Fruit fly (Drosophila melanogaster): ENCODE data around the gene CG13917.

DNA sequence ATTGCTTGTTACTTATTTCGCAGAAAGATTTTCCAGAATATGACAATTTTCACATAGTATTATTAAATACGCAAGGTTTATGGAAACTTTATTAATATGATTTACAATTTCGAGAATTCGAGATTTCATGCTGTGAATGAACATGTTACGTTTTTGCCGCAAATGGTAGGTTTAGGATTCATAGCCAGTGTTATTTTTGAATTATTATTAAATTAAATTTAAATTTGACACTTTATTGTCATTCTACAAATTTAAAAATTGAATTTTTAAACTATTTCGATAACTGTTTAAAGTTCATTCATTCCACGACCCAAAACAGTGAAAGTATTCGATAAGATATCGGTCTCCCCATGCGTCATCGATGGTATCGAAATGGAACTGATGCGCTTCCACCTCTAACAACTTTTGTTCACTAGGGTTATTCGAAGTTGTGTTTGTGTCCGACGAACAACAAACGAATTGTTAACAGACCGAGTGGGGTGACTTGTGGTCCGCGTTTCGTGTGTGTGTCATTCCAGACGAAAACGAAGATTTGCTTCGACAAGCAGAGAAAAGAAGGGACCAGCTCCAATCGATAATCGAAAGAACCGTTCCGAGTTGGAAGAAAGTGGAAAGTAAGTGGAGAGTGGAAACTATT lies 30.7 kb upstream of the CG13917 start, which contains the start of the genes CG32313 and Pcyt1:
- TF ChIP-seq kay (GFP tag; ENCODE audit: borderline replicate concordance) = no peak
- no peak for TF ChIP-seq pad (GFP tag; optimal IDR thresholded peaks at IDR 0.05)
- peak; percentile 53 for TF ChIP-seq CG7101 (tag; optimal IDR thresholded peaks at IDR 0.05)
- TF ChIP-seq ovo (GFP tag; optimal IDR thresholded peaks at IDR 0.05) = no peak
- TF ChIP-seq Crg-1 (GFP tag; optimal IDR thresholded peaks at IDR 0.05) = peak; percentile 44
- TF ChIP-seq CG1620 (GFP tag; optimal IDR thresholded peaks at IDR 0.05) = no peak
- TF ChIP-seq tj (GFP tag; optimal IDR thresholded peaks at IDR 0.05) = no peak
- TF ChIP-seq Hr96 (GFP tag; optimal IDR thresholded peaks at IDR 0.05) = peak; percentile 46
- no peak for TF ChIP-seq CG11617 (GFP tag; optimal IDR thresholded peaks at IDR 0.05)
- TF ChIP-seq Mnt (GFP tag; optimal IDR thresholded peaks at IDR 0.05) = peak; percentile 78
- TF ChIP-seq bab1 (GFP tag; optimal IDR thresholded peaks at IDR 0.05) = peak; percentile 82
- TF ChIP-seq CG7045 (GFP tag; optimal IDR thresholded peaks at IDR 0.05) = no peak
